Worm (Caenorhabditis elegans) whole organism, young adult: ENCODE results near the gene mrpl-53.
A peak's percentile ranks its signal among the peaks of the same experiment; 100 is the strongest.

Experiments used
- B0019.2 ChIP-seq: fragments of 200-800 bp; sonication (Bioruptor generic); conservative IDR thresholded peaks from 2 replicates; pipeline ENCODE4 v1.3.6; 2022; ENCODE audit warnings: missing genetic modification reagents, missing genetic modification characterization, missing compliant biosample characterization
- B0261.1 ChIP-seq: sonication (generic microtip); optimal IDR thresholded peaks from 2 replicates; lab custom pipeline; 2016; ENCODE audit warnings: mild to moderate bottlenecking, missing genetic modification characterization, moderate library complexity, missing compliant biosample characterization
- C06A6.2 ChIP-seq: fragments of 200-800 bp; sonication (Bioruptor generic); conservative IDR thresholded peaks from 2 replicates; pipeline ENCODE4 v1.3.6; 2022; ENCODE audit warnings: missing genetic modification characterization, missing compliant biosample characterization
- F23B12.7 ChIP-seq: sonication (generic microtip); optimal IDR thresholded peaks from 2 replicates; lab custom pipeline; 2017; ENCODE audit warnings: missing genetic modification characterization, mild to moderate bottlenecking, missing compliant biosample characterization, antibody characterized with exemption, moderate library complexity; ENCODE audit not compliant: insufficient read depth
- F39B2.1 ChIP-seq: fragments of 200-800 bp; sonication (Bioruptor generic); IDR thresholded peaks from 2 replicates; pipeline ENCODE4 v1.3.6; 2022; ENCODE audit warnings: missing genetic modification reagents, missing genetic modification characterization, missing compliant biosample characterization
- F52B5.7 ChIP-seq: sonication (generic microtip); optimal IDR thresholded peaks from 2 replicates; lab custom pipeline; 2016; ENCODE audit warnings: mild to moderate bottlenecking, missing genetic modification characterization, missing compliant biosample characterization
- K11D2.4 ChIP-seq: fragments of 200-800 bp; sonication (Bioruptor generic); IDR thresholded peaks from 2 replicates; pipeline ENCODE4 v1.3.6; 2022; ENCODE audit warnings: missing genetic modification reagents, missing genetic modification characterization, missing compliant biosample characterization
- K12H6.12 ChIP-seq: fragments of 200-800 bp; sonication (Bioruptor generic); optimal IDR thresholded peaks from 2 replicates; lab custom pipeline; 2018; ENCODE audit warnings: mild to moderate bottlenecking, missing genetic modification characterization, missing compliant biosample characterization
- Y53F4B.3 ChIP-seq: fragments of 200-800 bp; sonication (Bioruptor generic); IDR thresholded peaks from 2 replicates; pipeline ENCODE4 v1.3.6; 2022; ENCODE audit warnings: missing genetic modification reagents, missing genetic modification characterization, missing compliant biosample characterization
- Y67H2A.10 ChIP-seq: fragments of 200-800 bp; sonication (Bioruptor generic); conservative IDR thresholded peaks from 2 replicates; pipeline ENCODE4 v1.3.6; 2022; ENCODE audit warnings: missing genetic modification reagents, missing genetic modification characterization, missing compliant biosample characterization
- ZK185.1 ChIP-seq: sonication (generic microtip); optimal IDR thresholded peaks from 2 replicates; lab custom pipeline; 2016; ENCODE audit warnings: mild to moderate bottlenecking, missing genetic modification characterization, missing compliant biosample characterization; ENCODE audit not compliant: poor library complexity, severe bottlenecking
- akir-1 ChIP-seq: fragments of 200-800 bp; sonication (Bioruptor generic); optimal IDR thresholded peaks from 2 replicates; lab custom pipeline; 2018; ENCODE audit warnings: mild to moderate bottlenecking, missing genetic modification characterization, moderate library complexity, missing compliant biosample characterization
- attf-3 ChIP-seq: fragments of 200-800 bp; sonication (Bioruptor generic); conservative IDR thresholded peaks from 2 replicates; pipeline ENCODE4 v1.3.6; 2022; ENCODE audit warnings: missing genetic modification reagents, missing genetic modification characterization, missing compliant biosample characterization
- attf-5 ChIP-seq: fragments of 200-800 bp; sonication (Bioruptor generic); optimal IDR thresholded peaks from 2 replicates; lab custom pipeline; 2018; ENCODE audit warnings: mild to moderate bottlenecking, missing genetic modification characterization, missing compliant biosample characterization
- cebp-1 ChIP-seq, 2 experiments: fragments of 200-800 bp in 1 of 2; sonication (Bioruptor generic) in 1 of 2; sonication (generic microtip) in 1 of 2; IDR thresholded peaks in 1 of 2; optimal IDR thresholded peaks in 1 of 2; 2 replicates each; pipeline versions ENCODE4 v1.3.6 to Lab custom; 2017 to 2022; ENCODE audit warnings: missing compliant biosample characterization in 2 of 2, missing genetic modification characterization in 2 of 2, mild to moderate bottlenecking in 1 of 2, missing genetic modification reagents in 1 of 2, moderate library complexity in 1 of 2
- cebp-2 ChIP-seq: fragments of 200-800 bp; sonication (Bioruptor generic); IDR thresholded peaks from 2 replicates; pipeline ENCODE4 v1.3.6; 2022; ENCODE audit warnings: missing genetic modification characterization, missing compliant biosample characterization
- ceh-27 ChIP-seq: fragments of 200-800 bp; sonication (Bioruptor generic); optimal IDR thresholded peaks from 2 replicates; lab custom pipeline; 2018; ENCODE audit warnings: mild to moderate bottlenecking, missing genetic modification characterization, moderate library complexity, missing compliant biosample characterization
- ceh-58 ChIP-seq: fragments of 200-800 bp; sonication (Bioruptor generic); IDR thresholded peaks from 2 replicates; pipeline ENCODE4 v1.3.6; 2022; ENCODE audit warnings: missing genetic modification characterization, missing compliant biosample characterization
- chd-7 ChIP-seq: sonication (generic microtip); optimal IDR thresholded peaks from 2 replicates; lab custom pipeline; 2016; ENCODE audit warnings: mild to moderate bottlenecking, missing genetic modification characterization, moderate library complexity, missing compliant biosample characterization
- dpl-1 ChIP-seq: fragments of 150-350 bp; optimal IDR thresholded peaks from 2 replicates; lab custom pipeline; 2014; ENCODE audit warnings: missing biosample characterization, missing genetic modification reagents, missing genetic modification characterization
- egl-18 ChIP-seq: fragments of 200-800 bp; sonication (Bioruptor generic); IDR thresholded peaks from 2 replicates; pipeline ENCODE4 v1.3.6; 2022; ENCODE audit warnings: missing genetic modification reagents, missing genetic modification characterization, missing compliant biosample characterization
- egl-44 ChIP-seq: fragments of 200-800 bp; sonication (Bioruptor generic); IDR thresholded peaks from 2 replicates; pipeline ENCODE4 v1.3.6; 2022; ENCODE audit warnings: missing genetic modification reagents, missing genetic modification characterization, missing compliant biosample characterization
- him-1 ChIP-seq: sonication (generic microtip); optimal IDR thresholded peaks from 2 replicates; lab custom pipeline; 2016; ENCODE audit warnings: missing genotype, missing genetic modification reagents, missing genetic modification characterization, missing compliant biosample characterization
- hrde-1 ChIP-seq: sonication (generic microtip); optimal IDR thresholded peaks from 2 replicates; lab custom pipeline; 2016; ENCODE audit warnings: missing genetic modification characterization, mild to moderate bottlenecking, missing compliant biosample characterization, moderate library complexity, missing genotype, missing genetic modification reagents, borderline replicate concordance
- lin-26 ChIP-seq: fragments of 200-800 bp; sonication (Bioruptor generic); IDR thresholded peaks from 2 replicates; pipeline ENCODE4 v1.3.6; 2022; ENCODE audit warnings: missing genetic modification reagents, missing genetic modification characterization, missing compliant biosample characterization
- lin-35 ChIP-seq, 3 experiments: fragments of 150-350 bp in 2 of 3; sonication (generic microtip) in 1 of 3; optimal IDR thresholded peaks; 2 replicates each; lab custom pipeline; 2014 to 2018; ENCODE audit warnings: missing biosample characterization in 3 of 3, missing genetic modification characterization in 3 of 3, missing genetic modification reagents in 3 of 3
- lin-54 ChIP-seq: fragments of 200-800 bp; sonication (Bioruptor generic); optimal IDR thresholded peaks from 2 replicates; lab custom pipeline; 2018; ENCODE audit warnings: mild to moderate bottlenecking, missing genetic modification characterization, missing compliant biosample characterization
- madf-10 ChIP-seq: sonication (generic microtip); optimal IDR thresholded peaks from 2 replicates; lab custom pipeline; 2016; ENCODE audit warnings: mild to moderate bottlenecking, missing genetic modification characterization, missing compliant biosample characterization
- mcd-1 ChIP-seq: fragments of 200-800 bp; sonication (Bioruptor generic); IDR thresholded peaks from 2 replicates; pipeline ENCODE4 v1.3.6; 2022; ENCODE audit warnings: missing genetic modification reagents, missing genetic modification characterization, missing compliant biosample characterization
- nfya-1 ChIP-seq: sonication (generic microtip); optimal IDR thresholded peaks from 2 replicates; lab custom pipeline; 2017; ENCODE audit warnings: antibody characterized with exemption, missing compliant biosample characterization, missing genetic modification characterization, borderline replicate concordance; ENCODE audit not compliant: insufficient read depth
- nfyb-1 ChIP-seq: fragments of 200-800 bp; sonication (Bioruptor generic); IDR thresholded peaks from 2 replicates; pipeline ENCODE4 v1.3.6; 2022; ENCODE audit warnings: missing genetic modification reagents, missing genetic modification characterization, missing compliant biosample characterization
- nhr-27 ChIP-seq: fragments of 200-800 bp; sonication (Bioruptor generic); optimal IDR thresholded peaks from 2 replicates; lab custom pipeline; 2018; ENCODE audit warnings: mild to moderate bottlenecking, missing genetic modification characterization, moderate library complexity, missing compliant biosample characterization
- nhr-90 ChIP-seq: sonication (generic microtip); optimal IDR thresholded peaks from 2 replicates; lab custom pipeline; 2016; ENCODE audit warnings: missing genotype, mild to moderate bottlenecking, missing genetic modification characterization, missing compliant biosample characterization
- pha-4 ChIP-seq: fragments of 150-350 bp; sonication (generic microtip); optimal IDR thresholded peaks from 2 replicates; lab custom pipeline; 2014; ENCODE audit warnings: missing biosample characterization, missing genetic modification reagents, missing genetic modification characterization
- sdz-38 ChIP-seq: sonication (generic microtip); optimal IDR thresholded peaks from 2 replicates; lab custom pipeline; 2016; ENCODE audit warnings: missing genotype, missing genetic modification characterization, missing compliant biosample characterization
- snpc-1.1 ChIP-seq: sonication (generic microtip); optimal IDR thresholded peaks from 2 replicates; lab custom pipeline; 2017; ENCODE audit warnings: missing genetic modification characterization, mild to moderate bottlenecking, missing compliant biosample characterization, antibody characterized with exemption, moderate library complexity, missing genotype, missing genetic modification reagents; ENCODE audit not compliant: insufficient read depth
- snpc-1.3 ChIP-seq: sonication (generic microtip); optimal IDR thresholded peaks from 2 replicates; lab custom pipeline; 2017; ENCODE audit warnings: missing genetic modification characterization, mild to moderate bottlenecking, missing compliant biosample characterization, antibody characterized with exemption, moderate library complexity, missing genotype, missing genetic modification reagents; ENCODE audit not compliant: insufficient read depth
- snpc-3.4 ChIP-seq: sonication (generic microtip); optimal IDR thresholded peaks from 2 replicates; lab custom pipeline; 2017; ENCODE audit warnings: missing genetic modification characterization, mild to moderate bottlenecking, missing compliant biosample characterization, antibody characterized with exemption, moderate library complexity, missing genotype, missing genetic modification reagents
- sptf-2 ChIP-seq: fragments of 200-800 bp; sonication (Bioruptor generic); optimal IDR thresholded peaks from 2 replicates; lab custom pipeline; 2018; ENCODE audit warnings: mild to moderate bottlenecking, missing genetic modification characterization, missing compliant biosample characterization
- tbp1 ChIP-seq: fragments of 200-800 bp; sonication (Bioruptor generic); optimal IDR thresholded peaks from 2 replicates; lab custom pipeline; 2018; ENCODE audit warnings: mild to moderate bottlenecking, missing genetic modification characterization, missing compliant biosample characterization
- unc-62 ChIP-seq: fragments of 150-350 bp; optimal IDR thresholded peaks from 2 replicates; lab custom pipeline; 2014; ENCODE audit warnings: missing biosample characterization, missing genetic modification reagents, missing genetic modification characterization
- ztf-28 ChIP-seq: fragments of 200-800 bp; sonication (Bioruptor generic); IDR thresholded peaks from 2 replicates; pipeline ENCODE4 v1.3.6; 2022; ENCODE audit warnings: missing genetic modification reagents, missing genetic modification characterization, missing compliant biosample characterization
- ztf-6 ChIP-seq: fragments of 200-800 bp; sonication (Bioruptor generic); IDR thresholded peaks from 2 replicates; pipeline ENCODE4 v1.3.6; 2022; ENCODE audit warnings: missing genetic modification reagents, missing genetic modification characterization, missing compliant biosample characterization

Gene mrpl-53

ce11 chrII:9601679-9602078, 4.3 kb downstream of the mrpl-53 start:
- no peak for TF ChIP-seq F39B2.1 (GFP tag; lab: Robert Waterston, UW)
- no peak for TF ChIP-seq B0019.2 (GFP tag; lab: Robert Waterston, UW)
- TF ChIP-seq nfyb-1 = no peak
- no peak for TF ChIP-seq him-1 (tag; lab: Kevin White, UChicago)
- no peak for TF ChIP-seq nfya-1
- no peak for TF ChIP-seq Y53F4B.3
- TF ChIP-seq C06A6.2 (GFP tag; lab: Robert Waterston, UW) = no peak
- no peak for TF ChIP-seq attf-3 (GFP tag; lab: Robert Waterston, UW)
- peak; percentile 14 for TF ChIP-seq tbp1 (GFP tag; lab: Kevin White, UChicago)
- peak; percentile 29 for TF ChIP-seq pha-4 (tag; lab: Kevin White, UChicago)
- no peak for TF ChIP-seq sdz-38 (tag; lab: Kevin White, UChicago)
- no peak for TF ChIP-seq ceh-27 (GFP tag; lab: Kevin White, UChicago)
- TF ChIP-seq unc-62 (GFP tag; lab: Kevin White, UChicago) = peak; percentile 39
- 0 out of 2 replicates have a peak, but pooled peaks have one; percentile 14 for TF ChIP-seq cebp-1 (GFP tag; IDR thresholded peaks at IDR 0.05; lab: Robert Waterston, UW)
- peak; percentile 47 for TF ChIP-seq cebp-1 (tag; optimal IDR thresholded peaks at IDR 0.05; lab: Kevin White, UChicago)
- no peak for TF ChIP-seq ztf-28 (GFP tag; lab: Robert Waterston, UW)
- TF ChIP-seq hrde-1 (tag; lab: Kevin White, UChicago) = no peak
- TF ChIP-seq ZK185.1 = no peak
- TF ChIP-seq F23B12.7 (tag; lab: Kevin White, UChicago) = no peak
- TF ChIP-seq lin-35 (GFP tag; optimal IDR thresholded peaks at IDR 0.05; lab: Kevin White, UChicago) = peak in 1 of 3 experiments; percentile 27
- no peak for TF ChIP-seq sptf-2
- peak; percentile 22 for TF ChIP-seq attf-5 (GFP tag; lab: Kevin White, UChicago)
- TF ChIP-seq ztf-6 (GFP tag; lab: Robert Waterston, UW) = no peak
- no peak for TF ChIP-seq Y67H2A.10 (GFP tag; lab: Robert Waterston, UW)
- no peak for TF ChIP-seq snpc-3.4
- no peak for TF ChIP-seq egl-18 (GFP tag; lab: Robert Waterston, UW)

DNA sequence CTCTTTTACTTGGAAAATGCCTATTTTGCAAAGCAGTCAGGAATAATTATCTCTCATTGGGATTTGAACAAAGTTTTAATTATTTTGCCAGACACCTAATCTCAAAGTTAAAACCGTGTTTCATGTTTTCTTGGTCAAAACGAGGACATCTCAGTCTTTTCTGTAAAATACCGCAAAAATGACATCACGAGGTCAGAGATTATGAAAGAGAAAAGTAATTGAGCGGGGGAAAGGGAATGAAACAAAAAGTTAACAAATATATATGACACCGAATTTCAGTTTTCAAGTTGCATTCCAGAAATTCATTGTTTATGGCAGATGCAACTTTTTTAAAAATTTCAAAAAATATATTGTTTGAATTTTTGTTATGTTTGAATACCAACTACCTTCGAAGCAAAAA, 5.1 kb downstream of the mrpl-53 start:
- TF ChIP-seq mcd-1 (no peak), nhr-27 (tag; lab: Kevin White, UChicago) (no peak), cebp-2 (GFP tag; lab: Robert Waterston, UW) (no peak), cebp-1 (GFP tag; IDR thresholded peaks at IDR 0.05; lab: Robert Waterston, UW) (no peak), cebp-1 (tag; optimal IDR thresholded peaks at IDR 0.05; lab: Kevin White, UChicago) (peak; percentile 31)

- TF ChIP-seq unc-62 (GFP tag; lab: Kevin White, UChicago) = peak; percentile 59
- TF ChIP-seq ceh-58 (GFP tag; lab: Robert Waterston, UW) = no peak
- peak; percentile 60 for TF ChIP-seq mcd-1
- peak; percentile 47; the same call in 1 of the 2 replicates for TF ChIP-seq attf-3 (GFP tag; lab: Robert Waterston, UW)
- no peak for TF ChIP-seq egl-18 (GFP tag; lab: Robert Waterston, UW)
- TF ChIP-seq egl-44 = peak; percentile 76; the same call in 1 of the 2 replicates
- TF ChIP-seq hrde-1 (tag; lab: Kevin White, UChicago) = no peak
- peak; percentile 74 for TF ChIP-seq F23B12.7 (tag; lab: Kevin White, UChicago)
- TF ChIP-seq lin-54 (GFP tag; lab: Kevin White, UChicago) = peak; percentile 69
- peak; percentile 21; the same call in 1 of the 2 replicates for TF ChIP-seq lin-26 (GFP tag; lab: Robert Waterston, UW)
- TF ChIP-seq nhr-90 (tag; lab: Kevin White, UChicago) = peak; percentile 57
- peak; percentile 85 for TF ChIP-seq nfyb-1
- peak; percentile 87 for TF ChIP-seq madf-10 (tag; lab: Kevin White, UChicago)
- no peak for TF ChIP-seq snpc-1.1 (tag; lab: Kevin White, UChicago)
- peak; percentile 90 for TF ChIP-seq K11D2.4 (GFP tag; lab: Robert Waterston, UW)
- peak; percentile 59 for TF ChIP-seq ZK185.1
- TF ChIP-seq akir-1 = no peak
- TF ChIP-seq F52B5.7 (tag; lab: Kevin White, UChicago) = no peak
- peak; percentile 90 for TF ChIP-seq K12H6.12
- TF ChIP-seq dpl-1 (GFP tag; lab: Kevin White, UChicago) = no peak
- no peak for TF ChIP-seq B0261.1
- peak; percentile 12 for TF ChIP-seq snpc-1.3 (tag; lab: Kevin White, UChicago)
- peak; percentile 92 for TF ChIP-seq chd-7 (tag; lab: Kevin White, UChicago)
These were observed 6.0 kb downstream of the mrpl-53 start for ce11 chrII:9603419-9603818.
